Fruit fly (Drosophila melanogaster) whole organism, embryonic: ENCODE results near the gene CG14017.

Source experiments
- Atf6 ChIP-seq: fragments of 200-800 bp; sonication (Bioruptor generic); IDR thresholded peaks from 2 replicates; pipeline ENCODE4 v1.3.6; 2022; ENCODE audit warnings: missing biosample characterization, missing genetic modification characterization
- C15 ChIP-seq: fragments of 200-800 bp; sonication (Bioruptor generic); IDR thresholded peaks from 3 replicates; pipeline ENCODE4 v1.3.6; 2022; ENCODE audit warnings: missing biosample characterization, missing genetic modification characterization
- CG10959 ChIP-seq: fragments of 200-800 bp; sonication (Bioruptor generic); IDR thresholded peaks from 2 replicates; pipeline ENCODE4 v1.3.6; 2022; ENCODE audit warnings: missing biosample characterization, missing genetic modification characterization
- CG10979 ChIP-seq: fragments of 200-800 bp; sonication (Bioruptor generic); optimal IDR thresholded peaks from 2 replicates; lab custom pipeline; 2018; ENCODE audit warnings: missing biosample characterization, mild to moderate bottlenecking, missing genetic modification characterization, moderate library complexity
- CG11247 ChIP-seq: fragments of 200-800 bp; sonication (Bioruptor generic); IDR thresholded peaks from 2 replicates; pipeline ENCODE4 v1.3.6; 2022; ENCODE audit warnings: missing biosample characterization, missing genetic modification characterization
- CG11398 ChIP-seq: fragments of 200-800 bp; sonication (Bioruptor generic); optimal IDR thresholded peaks from 2 replicates; lab custom pipeline; 2016; ENCODE audit warnings: missing biosample characterization, missing genetic modification characterization
- CG11456 ChIP-seq: fragments of 200-800 bp; sonication (Bioruptor generic); IDR thresholded peaks from 3 replicates; pipeline ENCODE4 v1.3.6; 2022; ENCODE audit warnings: missing biosample characterization, missing genetic modification characterization
- CG11723 ChIP-seq: fragments of 200-800 bp; sonication (Bioruptor generic); optimal IDR thresholded peaks from 2 replicates; lab custom pipeline; 2017; ENCODE audit warnings: missing biosample characterization, mild to moderate bottlenecking, missing genetic modification characterization
- CG12659 ChIP-seq: fragments of 200-800 bp; sonication (Bioruptor generic); optimal IDR thresholded peaks from 3 replicates; lab custom pipeline; 2017; ENCODE audit warnings: mild to moderate bottlenecking, missing biosample characterization, missing genetic modification reagents, missing genetic modification characterization
- CG12769 ChIP-seq: fragments of 200-800 bp; sonication (Bioruptor generic); optimal IDR thresholded peaks from 2 replicates; lab custom pipeline; 2019; ENCODE audit warnings: missing biosample characterization, mild to moderate bottlenecking, missing genetic modification characterization, moderate library complexity
- CG13775 ChIP-seq: fragments of 200-800 bp; sonication (Bioruptor generic); optimal IDR thresholded peaks from 3 replicates; lab custom pipeline; 2017; ENCODE audit warnings: missing biosample characterization, mild to moderate bottlenecking, missing genetic modification characterization
- CG13894 ChIP-seq: fragments of 200-800 bp; sonication (Bioruptor generic); optimal IDR thresholded peaks from 3 replicates; lab custom pipeline; 2018; ENCODE audit warnings: missing biosample characterization, mild to moderate bottlenecking, missing genetic modification characterization, moderate library complexity
- CG14965 ChIP-seq: fragments of 200-800 bp; sonication (Bioruptor generic); optimal IDR thresholded peaks from 2 replicates; lab custom pipeline; 2016; ENCODE audit warnings: missing biosample characterization, missing genetic modification characterization, borderline replicate concordance
- CG15269 ChIP-seq: fragments of 200-800 bp; sonication (Bioruptor generic); optimal IDR thresholded peaks from 2 replicates; lab custom pipeline; 2018; ENCODE audit warnings: missing biosample characterization, mild to moderate bottlenecking, missing genetic modification characterization, moderate library complexity
- CG1529 ChIP-seq: fragments of 200-800 bp; sonication (Bioruptor generic); optimal IDR thresholded peaks from 3 replicates; lab custom pipeline; 2018; ENCODE audit warnings: missing biosample characterization, missing genetic modification characterization
- CG2120 ChIP-seq: fragments of 200-800 bp; sonication (Bioruptor generic); optimal IDR thresholded peaks from 3 replicates; lab custom pipeline; 2016; ENCODE audit warnings: missing biosample characterization, missing genetic modification characterization
- CG30403 ChIP-seq: fragments of 200-800 bp; sonication (Bioruptor generic); optimal IDR thresholded peaks from 3 replicates; lab custom pipeline; 2016; ENCODE audit warnings: missing biosample characterization, missing genetic modification characterization
- CG31365 ChIP-seq: fragments of 200-800 bp; sonication (Bioruptor generic); optimal IDR thresholded peaks from 2 replicates; lab custom pipeline; 2018; ENCODE audit warnings: missing biosample characterization, mild to moderate bottlenecking, missing genetic modification characterization
- CG32772 ChIP-seq: fragments of 200-800 bp; sonication (Bioruptor generic); IDR thresholded peaks from 2 replicates; pipeline ENCODE4 v1.3.6; 2022; ENCODE audit warnings: missing biosample characterization, missing genetic modification characterization
- CG33213 ChIP-seq: fragments of 200-800 bp; sonication (Bioruptor generic); optimal IDR thresholded peaks from 3 replicates; lab custom pipeline; 2016; ENCODE audit warnings: missing biosample characterization, missing genetic modification characterization
- CG5180 ChIP-seq: fragments of 200-800 bp; sonication (Bioruptor generic); optimal IDR thresholded peaks from 3 replicates; lab custom pipeline; 2017; ENCODE audit warnings: missing biosample characterization, missing genetic modification characterization, mild to moderate bottlenecking, moderate library complexity, missing genetic modification reagents
- CG6854 ChIP-seq: fragments of 200-800 bp; sonication (Bioruptor generic); optimal IDR thresholded peaks from 3 replicates; lab custom pipeline; 2017; ENCODE audit warnings: missing biosample characterization, mild to moderate bottlenecking, missing genetic modification characterization
- CG7786 ChIP-seq: fragments of 200-800 bp; sonication (Bioruptor generic); optimal IDR thresholded peaks from 2 replicates; lab custom pipeline; 2016; ENCODE audit warnings: missing biosample characterization, missing genetic modification characterization
- CG7928 ChIP-seq: fragments of 200-800 bp; sonication (Bioruptor generic); optimal IDR thresholded peaks from 2 replicates; lab custom pipeline; 2017; ENCODE audit warnings: missing biosample characterization, mild to moderate bottlenecking, missing genetic modification characterization
- CG8281 ChIP-seq: fragments of 200-800 bp; sonication (Bioruptor generic); optimal IDR thresholded peaks from 2 replicates; lab custom pipeline; 2018; ENCODE audit warnings: missing biosample characterization, mild to moderate bottlenecking, missing genetic modification characterization, moderate library complexity
- CG9817 ChIP-seq: fragments of 200-800 bp; sonication (Bioruptor generic); optimal IDR thresholded peaks from 2 replicates; lab custom pipeline; 2018; ENCODE audit warnings: missing biosample characterization, mild to moderate bottlenecking, missing genetic modification characterization, moderate library complexity
- Dad ChIP-seq: fragments of 200-800 bp; sonication (Bioruptor generic); optimal IDR thresholded peaks from 3 replicates; lab custom pipeline; 2016; ENCODE audit warnings: missing biosample characterization, missing genetic modification characterization
- Deaf1 ChIP-seq: fragments of 200-800 bp; optimal IDR thresholded peaks from 3 replicates; lab custom pipeline; 2019; ENCODE audit warnings: missing biosample characterization, mild to moderate bottlenecking, missing genetic modification characterization, moderate library complexity
- Dek ChIP-seq: fragments of 200-800 bp; sonication (Bioruptor generic); optimal IDR thresholded peaks from 3 replicates; lab custom pipeline; 2019; ENCODE audit warnings: missing biosample characterization, mild to moderate bottlenecking, missing genetic modification characterization, moderate library complexity
- E2f2 ChIP-seq: fragments of 200-800 bp; sonication (Bioruptor generic); IDR thresholded peaks from 2 replicates; pipeline ENCODE4 v1.3.6; 2022; ENCODE audit warnings: missing biosample characterization, missing genetic modification characterization
- HHEX ChIP-seq: fragments of 200-800 bp; sonication (Bioruptor generic); optimal IDR thresholded peaks from 3 replicates; lab custom pipeline; 2017; ENCODE audit warnings: missing biosample characterization, mild to moderate bottlenecking, missing genetic modification characterization, missing genetic modification reagents
- Neu2 ChIP-seq: fragments of 200-800 bp; sonication (Bioruptor generic); optimal IDR thresholded peaks from 3 replicates; lab custom pipeline; 2016; ENCODE audit warnings: missing biosample characterization, missing genetic modification characterization, borderline replicate concordance
- Rfx ChIP-seq: fragments of 200-800 bp; sonication (Bioruptor generic); IDR thresholded peaks from 2 replicates; pipeline ENCODE4 v1.3.6; 2022; ENCODE audit warnings: missing biosample characterization, missing genetic modification characterization
- Trl ChIP-seq, 3 experiments: fragments of >200 bp in 2 of 3; fragments of 200-800 bp in 1 of 3; sonication (Bioruptor generic) in 1 of 3; optimal IDR thresholded peaks; 2 replicates in 1 of 3; 3 replicates in 2 of 3; lab custom pipeline; 2016 to 2017; ENCODE audit warnings: missing biosample characterization in 1 of 3, missing genetic modification characterization in 1 of 3
- ara ChIP-seq: fragments of 200-800 bp; sonication (Bioruptor generic); IDR thresholded peaks from 2 replicates; pipeline ENCODE4 v1.3.6; 2022; ENCODE audit warnings: missing biosample characterization, missing genetic modification characterization
- btn ChIP-seq: fragments of 200-800 bp; sonication (Bioruptor generic); optimal IDR thresholded peaks from 2 replicates; lab custom pipeline; 2016; ENCODE audit warnings: missing biosample characterization, missing genetic modification characterization
- cas ChIP-seq: fragments of 200-800 bp; sonication (Bioruptor generic); IDR thresholded peaks from 2 replicates; pipeline ENCODE4 v1.3.6; 2022; ENCODE audit warnings: missing biosample characterization, missing genetic modification characterization
- croc ChIP-seq: fragments of 200-800 bp; sonication (Bioruptor generic); conservative IDR thresholded peaks from 3 replicates; pipeline ENCODE4 v1.3.6; 2022; ENCODE audit warnings: missing biosample characterization, missing genetic modification characterization
- dysf ChIP-seq: fragments of 200-800 bp; sonication (Bioruptor generic); IDR thresholded peaks from 3 replicates; pipeline ENCODE4 v1.3.6; 2022; ENCODE audit warnings: missing biosample characterization, missing genetic modification characterization
- ems ChIP-seq: fragments of 200-800 bp; sonication (Bioruptor generic); optimal IDR thresholded peaks from 3 replicates; lab custom pipeline; 2016; ENCODE audit warnings: missing biosample characterization, missing genetic modification characterization
- fd3F ChIP-seq: fragments of 200-800 bp; sonication (Bioruptor generic); optimal IDR thresholded peaks from 2 replicates; lab custom pipeline; 2018; ENCODE audit warnings: missing biosample characterization, mild to moderate bottlenecking, missing genetic modification characterization, moderate library complexity
- kah ChIP-seq: fragments of 200-800 bp; sonication (Bioruptor generic); optimal IDR thresholded peaks from 2 replicates; lab custom pipeline; 2018; ENCODE audit warnings: missing biosample characterization, mild to moderate bottlenecking, missing genetic modification characterization
- nerfin-1 ChIP-seq: fragments of 200-800 bp; sonication (Bioruptor generic); optimal IDR thresholded peaks from 3 replicates; lab custom pipeline; 2019; ENCODE audit warnings: missing biosample characterization, mild to moderate bottlenecking, missing genetic modification characterization, moderate library complexity
- sd ChIP-seq: fragments of 200-800 bp; sonication (Bioruptor generic); optimal IDR thresholded peaks from 3 replicates; lab custom pipeline; 2018; ENCODE audit warnings: missing biosample characterization, mild to moderate bottlenecking, missing genetic modification characterization, moderate library complexity
- so ChIP-seq: fragments of 200-800 bp; sonication (Bioruptor generic); IDR thresholded peaks from 3 replicates; pipeline ENCODE4 v1.3.6; 2022; ENCODE audit warnings: missing biosample characterization, missing genetic modification characterization
- sug ChIP-seq: fragments of 200-800 bp; optimal IDR thresholded peaks from 2 replicates; lab custom pipeline; 2019; ENCODE audit warnings: missing biosample characterization, mild to moderate bottlenecking, missing genetic modification characterization, moderate library complexity
- tna ChIP-seq: fragments of 200-800 bp; sonication (Bioruptor generic); IDR thresholded peaks from 2 replicates; pipeline ENCODE4 v1.3.6; 2022; ENCODE audit warnings: missing biosample characterization, missing genetic modification characterization; ENCODE audit not compliant: partially characterized antibody
- toy ChIP-seq: fragments of 200-800 bp; sonication (Bioruptor generic); IDR thresholded peaks from 2 replicates; pipeline ENCODE4 v1.3.6; 2022; ENCODE audit warnings: missing biosample characterization, missing genetic modification characterization
- tx ChIP-seq: fragments of 200-800 bp; sonication (Bioruptor generic); optimal IDR thresholded peaks from 2 replicates; lab custom pipeline; 2016; ENCODE audit warnings: missing biosample characterization, missing genetic modification characterization
- unc-4 ChIP-seq: fragments of 200-800 bp; sonication (Bioruptor generic); IDR thresholded peaks from 2 replicates; pipeline ENCODE4 v1.3.6; 2022; ENCODE audit warnings: missing biosample characterization, missing genetic modification characterization; ENCODE audit not compliant: partially characterized antibody
- zfh2 ChIP-seq: fragments of 200-800 bp; sonication (Bioruptor generic); optimal IDR thresholded peaks from 2 replicates; lab custom pipeline; 2016; ENCODE audit warnings: missing biosample characterization, missing genetic modification characterization

CG14017 gene

DNA sequence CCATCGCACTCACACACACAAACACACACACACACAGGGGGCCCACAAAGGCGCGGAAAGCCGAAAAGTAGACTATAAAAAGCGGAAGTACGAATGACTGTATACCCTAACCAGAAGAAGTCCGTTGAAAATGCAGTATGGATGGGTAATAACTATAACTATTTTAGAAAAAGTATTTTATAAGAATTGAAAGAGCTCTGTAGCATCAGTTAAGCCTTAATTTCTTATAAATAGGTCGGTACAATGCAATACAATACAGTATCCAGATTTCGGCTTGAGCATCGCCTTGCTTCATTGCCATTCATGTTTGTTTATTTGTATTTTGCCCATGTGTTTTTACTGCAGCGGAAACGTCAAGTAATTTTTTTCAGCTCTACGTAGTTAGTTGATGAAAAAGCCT, 15.8 kb downstream of the CG14017 start (continued):
- TF ChIP-seq croc (GFP tag; lab: Robert Waterston, UW) (no peak), tx (GFP tag; lab: Kevin White, UChicago) (no peak), unc-4 (GFP tag; lab: Robert Waterston, UW) (no peak), CG11456 (0 out of 3 replicates have a peak, but pooled peaks have one; percentile 43), CG31365 (no peak), zfh2 (no peak), Neu2 (GFP tag; lab: Kevin White, UChicago) (no peak), CG30403 (GFP tag; lab: Kevin White, UChicago) (peak; percentile 30), Rfx (GFP tag; lab: Robert Waterston, UW) (peak; percentile 70), CG11398 (GFP tag; lab: Kevin White, UChicago) (no peak), ara (GFP tag; lab: Robert Waterston, UW) (no peak), tna (GFP tag; lab: Robert Waterston, UW) (no peak), CG32772 (GFP tag; lab: Robert Waterston, UW) (peak; percentile 44), CG2120 (GFP tag; lab: Kevin White, UChicago) (peak; percentile 67), CG33213 (GFP tag; lab: Kevin White, UChicago) (no peak), Trl (optimal IDR thresholded peaks at IDR 0.05; lab: Kevin White, UChicago) (no peak), Trl (GFP tag; optimal IDR thresholded peaks at IDR 0.05; lab: Kevin White, UChicago) (peak; percentile 30), CG10979 (tag; lab: Kevin White, UChicago) (no peak), nerfin-1 (tag; lab: Kevin White, UChicago) (no peak), fd3F (GFP tag; lab: Kevin White, UChicago) (no peak), btn (GFP tag; lab: Kevin White, UChicago) (no peak), CG14965 (GFP tag; lab: Kevin White, UChicago) (no peak), CG12659 (GFP tag; lab: Kevin White, UChicago) (no peak), CG13775 (GFP tag; lab: Kevin White, UChicago) (no peak), CG5180 (GFP tag; lab: Kevin White, UChicago) (no peak), CG15269 (tag; lab: Kevin White, UChicago) (peak; percentile 48), CG10959 (no peak), dysf (GFP tag; lab: Robert Waterston, UW) (peak; percentile 57; the same call in 2 of the 3 replicates), CG11723 (GFP tag; lab: Kevin White, UChicago) (no peak), Atf6 (GFP tag; lab: Robert Waterston, UW) (no peak), so (GFP tag; lab: Robert Waterston, UW) (no peak), sd (tag; lab: Kevin White, UChicago) (no peak), CG13894 (tag; lab: Kevin White, UChicago) (no peak), HHEX (GFP tag; lab: Kevin White, UChicago) (peak; percentile 24), C15 (GFP tag; lab: Robert Waterston, UW) (no peak), E2f2 (GFP tag; lab: Robert Waterston, UW) (peak; percentile 18; the same call in 1 of the 2 replicates), CG8281 (tag; lab: Kevin White, UChicago) (no peak), Dad (GFP tag; lab: Kevin White, UChicago) (no peak), CG1529 (GFP tag; lab: Kevin White, UChicago) (no peak), cas (GFP tag; lab: Robert Waterston, UW) (no peak), CG12769 (tag; lab: Kevin White, UChicago) (no peak), CG11247 (GFP tag; lab: Robert Waterston, UW) (peak; percentile 41; the same call in 1 of the 2 replicates), ems (GFP tag; lab: Kevin White, UChicago) (no peak), kah (GFP tag; lab: Kevin White, UChicago) (no peak), CG9817 (tag; lab: Kevin White, UChicago) (peak; percentile 26), CG7928 (GFP tag; lab: Kevin White, UChicago) (no peak), CG7786 (GFP tag; lab: Kevin White, UChicago) (no peak), Deaf1 (tag; lab: Kevin White, UChicago) (no peak), CG6854 (GFP tag; lab: Kevin White, UChicago) (no peak), toy (GFP tag; lab: Robert Waterston, UW) (no peak), Dek (tag; lab: Kevin White, UChicago) (peak; percentile 22), sug (tag; lab: Kevin White, UChicago) (no peak)
